Worm (Caenorhabditis elegans): ENCODE data around the gene R31.2.
A peak's percentile ranks its signal among the peaks of the same experiment; 100 is the strongest.

Gene R31.2

ce11 chrV:11949509-11950117 lies 32.2 kb downstream of the R31.2 start:
- TF ChIP-seq ref-1 (GFP tag; conservative IDR thresholded peaks at IDR 0.05) (no peak), T22C8.4 (GFP tag; IDR thresholded peaks at IDR 0.05) (no peak), med-1 (GFP tag; optimal IDR thresholded peaks at IDR 0.05; ENCODE audit: insufficient read depth) (no peak), cog-1 (tag; optimal IDR thresholded peaks at IDR 0.05) (no peak), tab-1 (GFP tag; IDR thresholded peaks at IDR 0.05) (no peak), klf-2 (GFP tag; conservative IDR thresholded peaks at IDR 0.05) (no peak), ztf-23 (GFP tag; IDR thresholded peaks at IDR 0.05) (no peak), flt-1 (GFP tag; IDR thresholded peaks at IDR 0.05) (no peak), ztf-29 (GFP tag; IDR thresholded peaks at IDR 0.05) (no peak)

DNA sequence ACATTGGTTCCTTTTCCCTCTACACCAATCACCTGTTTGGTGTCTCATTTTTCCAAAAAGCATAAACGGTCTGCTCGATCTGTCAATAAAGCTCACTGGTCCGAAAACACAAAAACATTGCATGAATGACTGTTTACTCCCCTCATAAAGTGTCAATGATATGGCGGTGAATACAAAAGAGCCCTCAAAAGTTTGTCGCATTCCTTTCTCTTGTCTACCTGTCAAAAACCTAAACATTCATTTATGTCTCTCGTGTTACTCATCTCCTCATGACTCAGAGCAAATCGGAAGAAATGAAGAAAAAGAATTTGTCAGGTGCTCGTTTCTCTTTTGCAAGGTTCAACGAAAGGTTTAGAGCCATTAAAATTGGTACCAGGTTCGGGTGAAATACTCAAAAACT lies 33.9 kb downstream of the R31.2 start:
- TF ChIP-seq T22C8.4 (GFP tag; IDR thresholded peaks at IDR 0.05) (no peak), ref-1 (GFP tag; conservative IDR thresholded peaks at IDR 0.05) (no peak), med-1 (GFP tag; optimal IDR thresholded peaks at IDR 0.05; ENCODE audit: insufficient read depth) (no peak), tab-1 (GFP tag; IDR thresholded peaks at IDR 0.05) (no peak), klf-2 (GFP tag; conservative IDR thresholded peaks at IDR 0.05) (no peak), ztf-29 (GFP tag; IDR thresholded peaks at IDR 0.05) (no peak), cog-1 (tag; optimal IDR thresholded peaks at IDR 0.05) (no peak), ztf-23 (GFP tag; IDR thresholded peaks at IDR 0.05) (no peak), flt-1 (GFP tag; IDR thresholded peaks at IDR 0.05) (no peak)

DNA sequence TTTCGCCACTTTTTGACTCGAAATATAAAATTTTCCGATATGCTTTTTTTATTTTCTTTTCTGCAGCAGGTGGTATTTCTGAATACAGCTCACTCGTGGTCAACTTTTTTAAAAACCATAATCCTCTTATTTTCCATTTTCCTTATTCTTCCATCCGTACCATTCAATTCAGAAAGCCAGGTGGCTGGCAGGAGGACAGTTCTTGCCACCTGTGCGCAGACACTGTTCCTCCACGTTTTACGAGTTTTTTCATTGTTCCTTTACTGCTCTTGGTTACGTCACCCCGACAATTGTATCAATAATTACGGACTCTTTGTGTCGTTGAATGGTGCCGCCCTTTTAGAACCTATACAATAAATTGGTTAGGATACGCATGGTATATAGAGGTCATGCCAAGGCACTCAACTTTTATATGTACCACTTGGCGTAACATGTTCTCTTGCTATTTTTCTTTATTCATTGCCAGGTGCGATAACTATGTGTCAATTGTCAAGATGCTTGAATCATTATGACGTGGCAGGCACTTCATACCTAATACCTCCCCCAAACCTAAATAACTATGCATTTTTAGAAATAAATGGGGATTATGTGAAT lies 35.6 kb downstream of the R31.2 start:
- TF ChIP-seq T22C8.4 (GFP tag; IDR thresholded peaks at IDR 0.05), result no peak
- no peak for TF ChIP-seq ztf-23 (GFP tag; IDR thresholded peaks at IDR 0.05)
- TF ChIP-seq ztf-29 (GFP tag; IDR thresholded peaks at IDR 0.05), result no peak
- TF ChIP-seq med-1 (GFP tag; optimal IDR thresholded peaks at IDR 0.05; ENCODE audit: insufficient read depth), result no peak
- no peak for TF ChIP-seq klf-2 (GFP tag; conservative IDR thresholded peaks at IDR 0.05)

ce11 chrV:11953621-11954020 lies 36.2 kb downstream of the R31.2 start:
- no peak for TF ChIP-seq ztf-23 (GFP tag; IDR thresholded peaks at IDR 0.05)
- TF ChIP-seq med-1 (GFP tag; optimal IDR thresholded peaks at IDR 0.05; ENCODE audit: insufficient read depth), result no peak
- no peak for TF ChIP-seq flt-1 (GFP tag; IDR thresholded peaks at IDR 0.05)
- TF ChIP-seq cog-1 (tag; optimal IDR thresholded peaks at IDR 0.05), result no peak
- no peak for TF ChIP-seq tab-1 (GFP tag; IDR thresholded peaks at IDR 0.05)
- TF ChIP-seq ztf-29 (GFP tag; IDR thresholded peaks at IDR 0.05), result no peak
- no peak for TF ChIP-seq T22C8.4 (GFP tag; IDR thresholded peaks at IDR 0.05)
- no peak for TF ChIP-seq klf-2 (GFP tag; conservative IDR thresholded peaks at IDR 0.05)
- no peak for TF ChIP-seq ref-1 (GFP tag; conservative IDR thresholded peaks at IDR 0.05)

DNA sequence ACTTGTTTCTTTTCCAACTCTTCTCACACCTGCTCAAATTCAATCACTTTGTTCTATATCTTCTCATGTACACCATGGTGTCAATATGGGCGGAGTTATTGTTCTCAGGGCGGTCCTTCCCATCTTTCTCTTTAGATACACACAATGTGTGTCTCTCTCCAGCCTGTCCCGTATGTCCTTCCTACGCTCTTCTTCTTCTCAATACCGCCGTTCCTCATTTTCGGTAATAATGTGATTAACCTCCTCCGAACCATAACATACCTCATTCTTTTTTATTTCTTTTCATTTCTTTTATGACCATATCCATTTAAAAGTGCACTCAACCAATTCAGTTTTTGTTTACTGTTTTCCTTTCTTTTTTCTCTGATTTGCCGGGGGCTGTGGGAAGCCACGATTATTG lies 38.2 kb downstream of the R31.2 start:
- no peak for TF ChIP-seq ref-1 (GFP tag; conservative IDR thresholded peaks at IDR 0.05)
- no peak for TF ChIP-seq ztf-29 (GFP tag; IDR thresholded peaks at IDR 0.05)
- TF ChIP-seq klf-2 (GFP tag; conservative IDR thresholded peaks at IDR 0.05), result no peak
- no peak for TF ChIP-seq tab-1 (GFP tag; IDR thresholded peaks at IDR 0.05)
- TF ChIP-seq flt-1 (GFP tag; IDR thresholded peaks at IDR 0.05), result peak; percentile 39; the same call in 1 of the 2 replicates
- no peak for TF ChIP-seq T22C8.4 (GFP tag; IDR thresholded peaks at IDR 0.05)
- no peak for TF ChIP-seq med-1 (GFP tag; optimal IDR thresholded peaks at IDR 0.05; ENCODE audit: insufficient read depth)

DNA sequence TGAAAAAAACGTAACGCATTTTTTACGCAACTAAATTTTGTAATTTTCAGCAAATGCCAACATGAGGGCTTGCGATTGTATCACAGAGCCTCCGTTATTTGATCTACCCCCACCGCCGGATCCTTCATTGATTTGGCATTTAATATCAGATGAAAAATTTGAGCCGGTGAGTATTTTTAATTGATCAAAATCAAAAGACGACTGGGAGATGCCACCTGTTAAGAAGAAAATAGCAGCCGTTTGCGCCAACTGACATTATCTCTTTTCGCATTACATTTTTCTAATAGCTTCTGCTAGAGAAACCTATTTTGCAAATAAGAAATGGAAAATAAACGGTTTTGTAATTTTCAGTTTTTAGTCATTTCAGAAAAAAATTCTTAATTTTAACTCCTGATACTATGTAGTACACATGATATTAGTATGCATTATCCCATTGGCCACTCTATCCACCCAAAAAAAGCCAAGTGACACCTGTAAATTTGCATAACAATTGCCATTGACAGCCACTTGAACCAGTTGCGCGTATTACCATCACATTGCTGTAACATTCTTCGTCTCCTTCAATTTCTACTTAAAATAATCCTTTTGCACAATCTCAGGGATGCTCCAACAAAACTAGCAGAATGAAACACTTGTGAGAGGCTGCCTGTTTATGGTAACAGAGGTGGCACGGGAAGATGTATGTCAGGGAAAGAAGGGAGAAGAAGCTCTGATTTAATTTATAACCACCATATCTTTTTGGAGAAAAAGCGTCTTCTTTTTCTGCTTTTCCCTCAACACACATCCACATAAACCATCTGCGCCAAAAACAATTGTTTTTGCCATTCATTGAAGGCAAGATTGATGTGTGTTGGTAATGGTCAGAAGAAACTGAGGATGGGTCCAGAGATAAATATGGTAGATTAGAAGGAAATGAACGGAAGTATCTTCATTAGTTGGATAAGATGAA lies 41.2 kb downstream of the R31.2 start, which contains the start of gene F58H1.5:
TSS of gene F58H1.5 (plus strand) at position 51 of the 949 bp plus-strand sequence.
- TF ChIP-seq ztf-23 (GFP tag; IDR thresholded peaks at IDR 0.05) (no peak), flt-1 (GFP tag; IDR thresholded peaks at IDR 0.05) (no peak), med-1 (GFP tag; optimal IDR thresholded peaks at IDR 0.05; ENCODE audit: insufficient read depth) (no peak), klf-2 (GFP tag; conservative IDR thresholded peaks at IDR 0.05) (no peak), T22C8.4 (GFP tag; IDR thresholded peaks at IDR 0.05) (no peak), ref-1 (GFP tag; conservative IDR thresholded peaks at IDR 0.05) (no peak), tab-1 (GFP tag; IDR thresholded peaks at IDR 0.05) (no peak), cog-1 (tag; optimal IDR thresholded peaks at IDR 0.05) (no peak), ztf-29 (GFP tag; IDR thresholded peaks at IDR 0.05) (no peak)

ce11 chrV:11960084-11960830 lies 42.9 kb downstream of the R31.2 start:
- TF ChIP-seq med-1 (GFP tag; optimal IDR thresholded peaks at IDR 0.05; ENCODE audit: insufficient read depth) (no peak), ref-1 (GFP tag; conservative IDR thresholded peaks at IDR 0.05) (no peak), ztf-23 (GFP tag; IDR thresholded peaks at IDR 0.05) (no peak), flt-1 (GFP tag; IDR thresholded peaks at IDR 0.05) (no peak), tab-1 (GFP tag; IDR thresholded peaks at IDR 0.05) (no peak), T22C8.4 (GFP tag; IDR thresholded peaks at IDR 0.05) (no peak), klf-2 (GFP tag; conservative IDR thresholded peaks at IDR 0.05) (no peak)

- no peak for TF ChIP-seq klf-2 (GFP tag; conservative IDR thresholded peaks at IDR 0.05)
These were observed 43.4 kb downstream of the R31.2 start for ce11 chrV:11960831-11961190.

ce11 chrV:11964723-11965122 lies 47.4 kb downstream of the R31.2 start, which contains the start of gene F58H1.7:
Gene F58H1.7 (minus strand): TSS chrV:11964823.
- TF ChIP-seq ztf-23 (GFP tag; IDR thresholded peaks at IDR 0.05) (no peak), tab-1 (GFP tag; IDR thresholded peaks at IDR 0.05) (no peak), ref-1 (GFP tag; conservative IDR thresholded peaks at IDR 0.05) (no peak), klf-2 (GFP tag; conservative IDR thresholded peaks at IDR 0.05) (no peak), cog-1 (tag; optimal IDR thresholded peaks at IDR 0.05) (no peak), flt-1 (GFP tag; IDR thresholded peaks at IDR 0.05) (no peak)

Data from whole organism, midembryonic.